Worm (Caenorhabditis elegans) whole organism, L1 larva: ENCODE results near the gene ZC449.2.
A peak's percentile ranks its signal among the peaks of the same experiment; 100 is the strongest.

Experiments
- C04F5.9 ChIP-seq: sonication (generic microtip); optimal IDR thresholded peaks from 2 replicates; lab custom pipeline; 2016; ENCODE audit warnings: missing genetic modification characterization, missing compliant biosample characterization
- C16A3.4 ChIP-seq: fragments of 150-350 bp; optimal IDR thresholded peaks from 2 replicates; lab custom pipeline; 2014; ENCODE audit warnings: missing biosample characterization, missing genetic modification characterization
- C34B4.2 ChIP-seq: sonication (generic microtip); optimal IDR thresholded peaks from 2 replicates; lab custom pipeline; 2017; ENCODE audit warnings: mild to moderate bottlenecking, missing genetic modification characterization, missing compliant biosample characterization
- aha-1 ChIP-seq: fragments of 150-350 bp; optimal IDR thresholded peaks from 2 replicates; lab custom pipeline; 2014; ENCODE audit warnings: missing biosample characterization, missing genetic modification characterization
- aly-2 ChIP-seq: fragments of 150-350 bp; optimal IDR thresholded peaks from 2 replicates; lab custom pipeline; 2014; ENCODE audit warnings: missing biosample characterization, missing genetic modification characterization
- blmp-1 ChIP-seq: fragments of 150-350 bp; optimal IDR thresholded peaks from 2 replicates; lab custom pipeline; 2014; ENCODE audit warnings: missing biosample characterization, missing genetic modification characterization
- ceh-8 ChIP-seq: fragments of 200-800 bp; sonication (Bioruptor generic); optimal IDR thresholded peaks from 2 replicates; lab custom pipeline; 2018; ENCODE audit warnings: mild to moderate bottlenecking, missing genetic modification characterization, moderate library complexity, missing compliant biosample characterization
- ceh-82 ChIP-seq, 3 experiments: fragments of 150-350 bp in 1 of 3; sonication (generic microtip) in 2 of 3; optimal IDR thresholded peaks; 2 replicates each; lab custom pipeline; 2014 to 2017; ENCODE audit warnings: missing biosample characterization in 3 of 3, missing genetic modification characterization in 3 of 3
- dpl-1 ChIP-seq, 3 experiments: fragments of 150-350 bp in 2 of 3; sonication (generic microtip) in 1 of 3; optimal IDR thresholded peaks; 2 replicates each; lab custom pipeline; 2014 to 2017; ENCODE audit warnings: missing biosample characterization in 3 of 3, missing genetic modification characterization in 3 of 3, missing genetic modification reagents in 3 of 3
- efl-1 ChIP-seq, 4 experiments: fragments of 150-350 bp; optimal IDR thresholded peaks in 3 of 4; peaks in 1 of 4; 1 replicate in 1 of 4; 2 replicates in 3 of 4; lab custom pipeline; 2014; ENCODE audit warnings: missing biosample characterization in 2 of 4, missing genetic modification characterization in 2 of 4, missing genetic modification reagents in 2 of 4
- efl-3 ChIP-seq: fragments of 200-800 bp; sonication (Bioruptor generic); optimal IDR thresholded peaks from 2 replicates; lab custom pipeline; 2018; ENCODE audit warnings: mild to moderate bottlenecking, missing genetic modification characterization, missing compliant biosample characterization
- egl-27 ChIP-seq, 2 experiments: fragments of 150-350 bp in 1 of 2; sonication (generic microtip); optimal IDR thresholded peaks; 3 replicates each; lab custom pipeline; 2017 to 2018; ENCODE audit warnings: missing biosample characterization in 2 of 2, missing genetic modification characterization in 2 of 2, missing genetic modification reagents in 2 of 2
- ets-5 ChIP-seq: fragments of 200-800 bp; sonication (Bioruptor generic); IDR thresholded peaks from 2 replicates; pipeline ENCODE4 v1.3.6; 2022; ENCODE audit warnings: missing genetic modification characterization, missing compliant biosample characterization
- fkh-10 ChIP-seq: sonication (generic microtip); optimal IDR thresholded peaks from 2 replicates; lab custom pipeline; 2017; ENCODE audit warnings: missing biosample characterization, missing genetic modification reagents, missing genetic modification characterization
- fkh-4 ChIP-seq: sonication (generic microtip); optimal IDR thresholded peaks from 2 replicates; lab custom pipeline; 2016; ENCODE audit warnings: missing compliant biosample characterization, missing genetic modification characterization, borderline replicate concordance
- fkh-8 ChIP-seq: sonication (generic microtip); optimal IDR thresholded peaks from 2 replicates; lab custom pipeline; 2016; ENCODE audit warnings: mild to moderate bottlenecking, missing genetic modification characterization, missing compliant biosample characterization
- hlh-4 ChIP-seq: sonication (generic microtip); optimal IDR thresholded peaks from 2 replicates; lab custom pipeline; 2016; ENCODE audit warnings: mild to moderate bottlenecking, missing genetic modification characterization, missing compliant biosample characterization
- isw-1 ChIP-seq: fragments of 200-800 bp; sonication (Bioruptor generic); IDR thresholded peaks from 2 replicates; pipeline ENCODE4 v1.3.6; 2022; ENCODE audit warnings: missing genetic modification characterization, missing compliant biosample characterization
- lin-13 ChIP-seq: fragments of 150-350 bp; optimal IDR thresholded peaks from 2 replicates; lab custom pipeline; 2014; ENCODE audit warnings: missing biosample characterization, missing genetic modification reagents, missing genetic modification characterization
- lin-14 ChIP-seq: fragments of 200-800 bp; sonication (Bioruptor generic); optimal IDR thresholded peaks from 2 replicates; lab custom pipeline; 2018; ENCODE audit warnings: mild to moderate bottlenecking, missing genetic modification characterization, moderate library complexity, missing compliant biosample characterization
- lin-15B ChIP-seq: fragments of 150-350 bp; sonication (generic microtip); optimal IDR thresholded peaks from 3 replicates; lab custom pipeline; 2014; ENCODE audit warnings: missing biosample characterization, missing genetic modification characterization
- lin-39 ChIP-seq: fragments of 150-350 bp; optimal IDR thresholded peaks from 2 replicates; lab custom pipeline; 2014; ENCODE audit warnings: missing biosample characterization, missing genetic modification reagents, missing genetic modification characterization
- lsy-2 ChIP-seq, 2 experiments: fragments of 150-350 bp; optimal IDR thresholded peaks; 2 replicates each; lab custom pipeline; 2014; ENCODE audit warnings: missing biosample characterization in 2 of 2, missing genetic modification characterization in 2 of 2
- mab-9 ChIP-seq: fragments of 200-800 bp; sonication (Bioruptor generic); IDR thresholded peaks from 2 replicates; pipeline ENCODE4 v1.3.6; 2022; ENCODE audit warnings: missing genetic modification reagents, missing genetic modification characterization, missing compliant biosample characterization
- mep-1 ChIP-seq: fragments of 150-350 bp; optimal IDR thresholded peaks from 2 replicates; lab custom pipeline; 2014; ENCODE audit warnings: missing biosample characterization, missing genetic modification characterization
- nhr-11 ChIP-seq: fragments of 150-350 bp; optimal IDR thresholded peaks from 2 replicates; lab custom pipeline; 2014; ENCODE audit warnings: missing biosample characterization, missing genetic modification characterization
- nhr-19 ChIP-seq: fragments of 200-800 bp; sonication (Bioruptor generic); conservative IDR thresholded peaks from 2 replicates; pipeline ENCODE4 v1.3.6; 2022; ENCODE audit warnings: missing genetic modification characterization, missing compliant biosample characterization
- nhr-20 ChIP-seq: sonication (generic microtip); optimal IDR thresholded peaks from 2 replicates; lab custom pipeline; 2016; ENCODE audit warnings: mild to moderate bottlenecking, missing genetic modification characterization, missing compliant biosample characterization
- nhr-28 ChIP-seq: fragments of 150-350 bp; optimal IDR thresholded peaks from 2 replicates; lab custom pipeline; 2014; ENCODE audit warnings: missing biosample characterization, missing genetic modification characterization
- nhr-47 ChIP-seq: sonication (generic microtip); optimal IDR thresholded peaks from 2 replicates; lab custom pipeline; 2016; ENCODE audit warnings: mild to moderate bottlenecking, missing genetic modification characterization, moderate library complexity, missing compliant biosample characterization
- nhr-71 ChIP-seq: sonication (generic microtip); optimal IDR thresholded peaks from 2 replicates; lab custom pipeline; 2016; ENCODE audit warnings: mild to moderate bottlenecking, missing genetic modification characterization, moderate library complexity, missing compliant biosample characterization
- nhr-76 ChIP-seq: sonication (generic microtip); optimal IDR thresholded peaks from 2 replicates; lab custom pipeline; 2017; ENCODE audit warnings: missing biosample characterization, missing genetic modification characterization
- nhr-84 ChIP-seq: sonication (generic microtip); optimal IDR thresholded peaks from 2 replicates; lab custom pipeline; 2017; ENCODE audit warnings: missing biosample characterization, missing genetic modification characterization
- pqm-1 ChIP-seq: sonication (generic microtip); optimal IDR thresholded peaks from 3 replicates; lab custom pipeline; 2017; ENCODE audit warnings: missing biosample characterization, missing genetic modification characterization
- snu-23 ChIP-seq: sonication (generic microtip); optimal IDR thresholded peaks from 2 replicates; lab custom pipeline; 2016; ENCODE audit warnings: missing genetic modification characterization, missing compliant biosample characterization
- swsn-7 ChIP-seq: sonication (generic microtip); optimal IDR thresholded peaks from 2 replicates; lab custom pipeline; 2016; ENCODE audit warnings: missing genetic modification characterization, missing compliant biosample characterization
- tbx-2 ChIP-seq: sonication (generic microtip); optimal IDR thresholded peaks from 2 replicates; lab custom pipeline; 2016; ENCODE audit warnings: missing genetic modification characterization, missing compliant biosample characterization
- unc-86 ChIP-seq: sonication (generic microtip); optimal IDR thresholded peaks from 2 replicates; lab custom pipeline; 2016; ENCODE audit warnings: missing genetic modification characterization, missing compliant biosample characterization
- unc-98 ChIP-seq: fragments of 200-800 bp; sonication (Bioruptor generic); IDR thresholded peaks from 2 replicates; pipeline ENCODE4 v1.3.6; 2022; ENCODE audit warnings: missing genetic modification characterization, missing compliant biosample characterization
- vab-15 ChIP-seq: sonication (generic microtip); optimal IDR thresholded peaks from 2 replicates; lab custom pipeline; 2017; ENCODE audit warnings: missing genotype, mild to moderate bottlenecking, missing genetic modification characterization, missing compliant biosample characterization
- xbp-1 ChIP-seq: sonication (generic microtip); optimal IDR thresholded peaks from 2 replicates; lab custom pipeline; 2016; ENCODE audit warnings: missing genetic modification characterization, missing compliant biosample characterization
- zip-4 ChIP-seq: fragments of 200-800 bp; sonication (Bioruptor generic); optimal IDR thresholded peaks from 2 replicates; lab custom pipeline; 2018; ENCODE audit warnings: mild to moderate bottlenecking, missing genetic modification characterization, moderate library complexity, missing compliant biosample characterization
- ztf-11 ChIP-seq, 2 experiments: sonication (generic microtip); optimal IDR thresholded peaks; 2 replicates each; lab custom pipeline; 2016 to 2017; ENCODE audit warnings: missing genetic modification characterization in 2 of 2, missing biosample characterization in 1 of 2, missing compliant biosample characterization in 1 of 2
- ztf-4 ChIP-seq: fragments of 150-350 bp; optimal IDR thresholded peaks from 2 replicates; lab custom pipeline; 2014; ENCODE audit warnings: missing biosample characterization, missing genetic modification characterization

ZC449.2 gene

DNA sequence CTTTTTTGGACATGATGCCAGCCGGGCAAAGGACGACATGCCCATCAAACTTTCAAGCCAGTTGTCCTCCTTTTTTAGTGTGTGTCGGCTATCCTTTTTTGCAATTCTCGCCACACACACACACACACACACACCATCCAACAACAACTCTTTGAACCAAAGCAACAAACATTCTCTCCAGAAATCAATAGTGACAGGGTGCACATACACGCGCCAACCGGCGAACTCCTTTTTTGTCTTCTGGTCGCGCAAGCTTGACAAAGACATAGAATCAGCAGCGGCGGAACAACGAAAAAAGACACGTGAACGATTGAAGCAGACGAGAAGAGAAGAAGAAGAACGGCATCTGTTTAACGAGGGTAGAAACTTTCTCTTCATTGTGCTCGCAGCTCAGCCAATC is 40.0 kb upstream of the ZC449.2 start:
- no peak for TF ChIP-seq lin-13 (GFP tag; lab: Kevin White, UChicago)
- TF ChIP-seq C16A3.4, result no peak
- TF ChIP-seq efl-3 (GFP tag; lab: Kevin White, UChicago), result no peak
- TF ChIP-seq fkh-4 (tag; lab: Kevin White, UChicago), result no peak
- peak; percentile 55 for TF ChIP-seq lin-14 (GFP tag; lab: Kevin White, UChicago)
- no peak for TF ChIP-seq ceh-8 (GFP tag; lab: Kevin White, UChicago)
- no peak for TF ChIP-seq ceh-82 (tag; optimal IDR thresholded peaks at IDR 0.05; lab: Kevin White, UChicago)
- no peak for TF ChIP-seq nhr-84
- TF ChIP-seq unc-86 (tag; lab: Kevin White, UChicago), result peak; percentile 6
- no peak for TF ChIP-seq efl-1 (optimal IDR thresholded peaks at IDR 0.05; lab: Kevin White, UChicago)
- TF ChIP-seq efl-1 (GFP tag; optimal IDR thresholded peaks at IDR 0.05 in 1 of 2; lab: Kevin White, UChicago), result peak in 1 of 2 experiments; percentile 23
- no peak for TF ChIP-seq snu-23 (GFP tag; lab: Kevin White, UChicago)

ce11 chrX:4981579-4981978 is 39.5 kb upstream of the ZC449.2 start:
- TF ChIP-seq lsy-2 (tag; optimal IDR thresholded peaks at IDR 0.05; lab: Kevin White, UChicago), result no peak
- no peak for TF ChIP-seq C04F5.9 (tag; lab: Kevin White, UChicago)
- no peak for TF ChIP-seq lin-14 (GFP tag; lab: Kevin White, UChicago)
- no peak for TF ChIP-seq ets-5 (GFP tag; lab: Robert Waterston, UW)
- TF ChIP-seq lin-39 (tag; lab: Kevin White, UChicago), result no peak
- TF ChIP-seq fkh-8, result no peak
- no peak for TF ChIP-seq ztf-11 (tag; optimal IDR thresholded peaks at IDR 0.05; lab: Kevin White, UChicago)
- TF ChIP-seq xbp-1 (tag; lab: Kevin White, UChicago), result no peak
- no peak for TF ChIP-seq vab-15 (tag; lab: Kevin White, UChicago)
- TF ChIP-seq aly-2 (tag; lab: Kevin White, UChicago), result no peak
- no peak for TF ChIP-seq hlh-4 (tag; lab: Kevin White, UChicago)
- TF ChIP-seq, all 84 proteins: peak for 0

ce11 chrX:4982009-4982625 is 39.0 kb upstream of the ZC449.2 start:
- TF ChIP-seq ceh-82 (tag; optimal IDR thresholded peaks at IDR 0.05; lab: Kevin White, UChicago) (peak in 2 of 3 experiments; percentile 58 to 66), efl-3 (GFP tag; lab: Kevin White, UChicago) (no peak), pqm-1 (tag; lab: Kevin White, UChicago) (no peak), fkh-8 (peak; percentile 84), C34B4.2 (tag; lab: Kevin White, UChicago) (no peak), ztf-4 (tag; lab: Kevin White, UChicago) (peak; percentile 33), nhr-84 (no peak), nhr-71 (tag; lab: Kevin White, UChicago) (peak; percentile 68), nhr-20 (no peak), nhr-28 (no peak), efl-1 (optimal IDR thresholded peaks at IDR 0.05; lab: Kevin White, UChicago) (peak in 1 of 2 experiments; percentile 10), efl-1 (GFP tag; optimal IDR thresholded peaks at IDR 0.05 in 1 of 2; lab: Kevin White, UChicago) (no peak), vab-15 (tag; lab: Kevin White, UChicago) (peak; percentile 28), lin-15B (tag; lab: Kevin White, UChicago) (no peak), zip-4 (GFP tag; lab: Kevin White, UChicago) (peak; percentile 7), nhr-11 (tag; lab: Kevin White, UChicago) (no peak), fkh-10 (GFP tag; lab: Kevin White, UChicago) (peak; percentile 34), blmp-1 (tag; lab: Kevin White, UChicago) (no peak), ztf-11 (tag; optimal IDR thresholded peaks at IDR 0.05; lab: Kevin White, UChicago) (peak in 1 of 2 experiments; percentile 28), lin-14 (GFP tag; lab: Kevin White, UChicago) (peak; percentile 94), nhr-76 (tag; lab: Kevin White, UChicago) (no peak), egl-27 (tag; optimal IDR thresholded peaks at IDR 0.05; lab: Kevin White, UChicago) (no peak), aha-1 (tag; lab: Kevin White, UChicago) (no peak), dpl-1 (GFP tag; optimal IDR thresholded peaks at IDR 0.05; lab: Kevin White, UChicago) (no peak), xbp-1 (tag; lab: Kevin White, UChicago) (peak; percentile 29), tbx-2 (tag; lab: Kevin White, UChicago) (peak; percentile 75), isw-1 (peak; percentile 25), mep-1 (tag; lab: Kevin White, UChicago) (peak; percentile 35), mab-9 (GFP tag; lab: Robert Waterston, UW) (peak; percentile 46; the same call in 1 of the 2 replicates), swsn-7 (peak; percentile 53), lsy-2 (tag; optimal IDR thresholded peaks at IDR 0.05; lab: Kevin White, UChicago) (peak; percentile 8 to 33), unc-98 (GFP tag; lab: Robert Waterston, UW) (0 out of 2 replicates have a peak, but pooled peaks have one; percentile 14), ceh-8 (GFP tag; lab: Kevin White, UChicago) (peak; percentile 71), unc-86 (tag; lab: Kevin White, UChicago) (peak; percentile 79), hlh-4 (tag; lab: Kevin White, UChicago) (no peak), nhr-47 (tag; lab: Kevin White, UChicago) (peak; percentile 69), nhr-19 (GFP tag; lab: Robert Waterston, UW) (peak; percentile 61), snu-23 (GFP tag; lab: Kevin White, UChicago) (peak; percentile 26)
- TF ChIP-seq, all 84 proteins: peak for 23
